Fruit fly (Drosophila melanogaster) whole organism, embryonic: ENCODE results near the gene haf.

Experiments
- Adf1 ChIP-seq: fragments of 200-800 bp; sonication (Bioruptor generic); IDR thresholded peaks from 2 replicates; pipeline ENCODE4 v1.3.6; 2022; ENCODE audit warnings: missing biosample characterization, missing genetic modification characterization
- Asciz ChIP-seq: fragments of 200-800 bp; sonication (Bioruptor generic); optimal IDR thresholded peaks from 2 replicates; lab custom pipeline; 2017; ENCODE audit warnings: missing biosample characterization, mild to moderate bottlenecking, missing genetic modification characterization, missing genetic modification reagents
- Atf3 ChIP-seq: fragments of 200-800 bp; sonication (Bioruptor generic); optimal IDR thresholded peaks from 3 replicates; lab custom pipeline; 2016; ENCODE audit warnings: missing biosample characterization, missing genetic modification characterization
- BEAF-32 ChIP-seq: fragments of 200-800 bp; sonication (Bioruptor generic); optimal IDR thresholded peaks from 3 replicates; lab custom pipeline; 2017; ENCODE audit warnings: missing biosample characterization, missing genetic modification characterization, mild to moderate bottlenecking, moderate library complexity, missing genetic modification reagents
- CG13775 ChIP-seq: fragments of 200-800 bp; sonication (Bioruptor generic); optimal IDR thresholded peaks from 3 replicates; lab custom pipeline; 2017; ENCODE audit warnings: missing biosample characterization, mild to moderate bottlenecking, missing genetic modification characterization
- CG15479 ChIP-seq: fragments of 200-800 bp; sonication (Bioruptor generic); optimal IDR thresholded peaks from 3 replicates; lab custom pipeline; 2019; ENCODE audit warnings: missing biosample characterization, mild to moderate bottlenecking, missing genetic modification characterization, moderate library complexity
- CG15514 ChIP-seq: fragments of 200-800 bp; sonication (Bioruptor generic); optimal IDR thresholded peaks from 3 replicates; lab custom pipeline; 2017; ENCODE audit warnings: missing biosample characterization, missing genetic modification characterization, mild to moderate bottlenecking, moderate library complexity, missing genetic modification reagents
- CG17359 ChIP-seq: fragments of 200-800 bp; sonication (Bioruptor generic); optimal IDR thresholded peaks from 3 replicates; lab custom pipeline; 2018; ENCODE audit warnings: missing biosample characterization, mild to moderate bottlenecking, missing genetic modification characterization, moderate library complexity
- CG30403 ChIP-seq: fragments of 200-800 bp; sonication (Bioruptor generic); optimal IDR thresholded peaks from 3 replicates; lab custom pipeline; 2016; ENCODE audit warnings: missing biosample characterization, missing genetic modification characterization
- CG3281 ChIP-seq: fragments of 200-800 bp; sonication (Bioruptor generic); optimal IDR thresholded peaks from 3 replicates; lab custom pipeline; 2017; ENCODE audit warnings: missing biosample characterization, mild to moderate bottlenecking, missing genetic modification characterization
- CG34376 ChIP-seq: fragments of 200-800 bp; sonication (Bioruptor generic); optimal IDR thresholded peaks from 2 replicates; lab custom pipeline; 2018; ENCODE audit warnings: missing biosample characterization, mild to moderate bottlenecking, missing genetic modification characterization
- CG43689 ChIP-seq: fragments of 200-800 bp; sonication (Bioruptor generic); IDR thresholded peaks from 2 replicates; pipeline ENCODE4 v1.3.6; 2022; ENCODE audit warnings: missing biosample characterization, missing genetic modification characterization
- CG6654 ChIP-seq: fragments of 200-800 bp; sonication (Bioruptor generic); optimal IDR thresholded peaks from 2 replicates; lab custom pipeline; 2017; ENCODE audit warnings: missing biosample characterization, mild to moderate bottlenecking, missing genetic modification characterization
- CG6765 ChIP-seq: fragments of 200-800 bp; sonication (Bioruptor generic); optimal IDR thresholded peaks from 3 replicates; lab custom pipeline; 2017; ENCODE audit warnings: missing biosample characterization, mild to moderate bottlenecking, missing genetic modification characterization
- CG6854 ChIP-seq: fragments of 200-800 bp; sonication (Bioruptor generic); optimal IDR thresholded peaks from 3 replicates; lab custom pipeline; 2017; ENCODE audit warnings: missing biosample characterization, mild to moderate bottlenecking, missing genetic modification characterization
- CG8478 ChIP-seq: fragments of >200 bp; optimal IDR thresholded peaks from 2 replicates; lab custom pipeline; 2018
- CG9932 ChIP-seq: fragments of 200-800 bp; sonication (Bioruptor generic); IDR thresholded peaks from 2 replicates; pipeline ENCODE4 v1.3.6; 2022; ENCODE audit warnings: missing biosample characterization, missing genetic modification characterization
- CHES-1-like ChIP-seq: fragments of 200-800 bp; sonication (Bioruptor generic); optimal IDR thresholded peaks from 2 replicates; lab custom pipeline; 2016; ENCODE audit warnings: missing biosample characterization, missing genetic modification characterization
- Camta ChIP-seq: fragments of 200-800 bp; sonication (Bioruptor generic); optimal IDR thresholded peaks from 2 replicates; lab custom pipeline; 2016; ENCODE audit warnings: missing biosample characterization, missing genetic modification characterization
- Doc3 ChIP-seq: fragments of 200-800 bp; sonication (Bioruptor generic); IDR thresholded peaks from 3 replicates; pipeline ENCODE4 v1.3.6; 2022; ENCODE audit warnings: missing biosample characterization, missing genetic modification characterization; ENCODE audit not compliant: partially characterized antibody
- Drgx ChIP-seq: fragments of 200-800 bp; sonication (Bioruptor generic); IDR thresholded peaks from 2 replicates; pipeline ENCODE4 v1.3.6; 2022; ENCODE audit warnings: missing biosample characterization, missing genetic modification characterization
- Fer3 ChIP-seq: fragments of 200-800 bp; sonication (Bioruptor generic); optimal IDR thresholded peaks from 2 replicates; lab custom pipeline; 2018; ENCODE audit warnings: missing biosample characterization, mild to moderate bottlenecking, missing genetic modification characterization, moderate library complexity
- GATAe ChIP-seq: fragments of 200-800 bp; sonication (Bioruptor generic); conservative IDR thresholded peaks from 2 replicates; pipeline ENCODE4 v1.3.6; 2022; ENCODE audit warnings: missing biosample characterization, missing genetic modification characterization
- Meics ChIP-seq: fragments of 200-800 bp; sonication (Bioruptor generic); optimal IDR thresholded peaks from 2 replicates; lab custom pipeline; 2017; ENCODE audit warnings: missing biosample characterization, mild to moderate bottlenecking, missing genetic modification characterization
- Mes4 ChIP-seq: fragments of 200-800 bp; sonication (Bioruptor generic); optimal IDR thresholded peaks from 2 replicates; lab custom pipeline; 2016; ENCODE audit warnings: missing biosample characterization, missing genetic modification characterization
- NC2α ChIP-seq: fragments of 200-800 bp; sonication (Bioruptor generic); optimal IDR thresholded peaks from 2 replicates; lab custom pipeline; 2016; ENCODE audit warnings: missing biosample characterization, missing genetic modification characterization
- NK7.1 ChIP-seq: fragments of 200-800 bp; sonication (Bioruptor generic); optimal IDR thresholded peaks from 3 replicates; lab custom pipeline; 2016; ENCODE audit warnings: missing biosample characterization, missing genetic modification characterization
- Nf-YA ChIP-seq: fragments of 200-800 bp; sonication (Bioruptor generic); IDR thresholded peaks from 2 replicates; pipeline ENCODE4 v1.3.6; 2022; ENCODE audit warnings: missing biosample characterization, missing genetic modification characterization
- PHDP ChIP-seq: fragments of 200-800 bp; sonication (Bioruptor generic); optimal IDR thresholded peaks from 3 replicates; lab custom pipeline; 2018; ENCODE audit warnings: missing biosample characterization, mild to moderate bottlenecking, missing genetic modification characterization, moderate library complexity
- Six4 ChIP-seq: fragments of 200-800 bp; sonication (Bioruptor generic); optimal IDR thresholded peaks from 2 replicates; lab custom pipeline; 2016; ENCODE audit warnings: missing biosample characterization, missing genetic modification characterization
- Sox102F ChIP-seq: fragments of 200-800 bp; sonication (Bioruptor generic); optimal IDR thresholded peaks from 2 replicates; lab custom pipeline; 2018; ENCODE audit warnings: missing biosample characterization, mild to moderate bottlenecking, missing genetic modification characterization, moderate library complexity
- Sry-δ ChIP-seq: fragments of 200-800 bp; sonication (Bioruptor generic); optimal IDR thresholded peaks from 2 replicates; lab custom pipeline; 2016; ENCODE audit warnings: missing biosample characterization, missing genetic modification characterization
- al ChIP-seq: fragments of 200-800 bp; sonication (Bioruptor generic); IDR thresholded peaks from 2 replicates; pipeline ENCODE4 v1.3.6; 2022; ENCODE audit warnings: missing biosample characterization, missing genetic modification characterization
- ase ChIP-seq: fragments of 200-800 bp; sonication (Bioruptor generic); IDR thresholded peaks from 3 replicates; pipeline ENCODE4 v1.3.6; 2022; ENCODE audit warnings: missing biosample characterization, missing genetic modification characterization
- cg ChIP-seq: fragments of 200-800 bp; sonication (Bioruptor generic); optimal IDR thresholded peaks from 3 replicates; lab custom pipeline; 2019; ENCODE audit warnings: missing biosample characterization, mild to moderate bottlenecking, missing genetic modification characterization, moderate library complexity
- chinmo ChIP-seq: fragments of 200-800 bp; sonication (Bioruptor generic); IDR thresholded peaks from 4 replicates; pipeline ENCODE4 v1.3.6; 2022; ENCODE audit warnings: missing biosample characterization, missing genetic modification characterization; ENCODE audit not compliant: partially characterized antibody
- cwo ChIP-seq: fragments of 200-800 bp; sonication (Bioruptor generic); optimal IDR thresholded peaks from 3 replicates; lab custom pipeline; 2017; ENCODE audit warnings: missing biosample characterization, missing genetic modification characterization, mild to moderate bottlenecking, moderate library complexity, missing genetic modification reagents
- dysf ChIP-seq: fragments of 200-800 bp; sonication (Bioruptor generic); IDR thresholded peaks from 3 replicates; pipeline ENCODE4 v1.3.6; 2022; ENCODE audit warnings: missing biosample characterization, missing genetic modification characterization
- gcm2 ChIP-seq: fragments of 200-800 bp; sonication (Bioruptor generic); optimal IDR thresholded peaks from 2 replicates; lab custom pipeline; 2016; ENCODE audit warnings: missing biosample characterization, missing genetic modification characterization
- gem ChIP-seq: fragments of 200-800 bp; sonication (Bioruptor generic); optimal IDR thresholded peaks from 2 replicates; lab custom pipeline; 2019; ENCODE audit warnings: missing biosample characterization, mild to moderate bottlenecking, missing genetic modification characterization, moderate library complexity
- gro ChIP-seq: fragments of 200-800 bp; sonication (Bioruptor generic); optimal IDR thresholded peaks from 2 replicates; lab custom pipeline; 2016; ENCODE audit warnings: missing biosample characterization, missing genetic modification characterization
- ind ChIP-seq: fragments of 200-800 bp; sonication (Bioruptor generic); optimal IDR thresholded peaks from 3 replicates; lab custom pipeline; 2016; ENCODE audit warnings: missing biosample characterization, missing genetic modification characterization
- lov ChIP-seq, 2 experiments: fragments of 200-800 bp in 1 of 2; fragments of >200 bp in 1 of 2; sonication (Bioruptor generic) in 1 of 2; IDR thresholded peaks in 1 of 2; optimal IDR thresholded peaks in 1 of 2; 2 replicates in 1 of 2; 3 replicates in 1 of 2; pipeline versions ENCODE4 v1.3.6 to Lab custom; 2017 to 2022; ENCODE audit warnings: missing biosample characterization in 1 of 2, missing genetic modification characterization in 1 of 2
- mld ChIP-seq: fragments of 200-800 bp; sonication (Bioruptor generic); IDR thresholded peaks from 3 replicates; pipeline ENCODE4 v1.3.6; 2022; ENCODE audit warnings: missing biosample characterization, missing genetic modification characterization; ENCODE audit not compliant: partially characterized antibody
- nom ChIP-seq: fragments of 200-800 bp; sonication (Bioruptor generic); optimal IDR thresholded peaks from 2 replicates; lab custom pipeline; 2017; ENCODE audit warnings: missing biosample characterization, missing genetic modification characterization, mild to moderate bottlenecking, moderate library complexity, missing genetic modification reagents
- phol ChIP-seq: fragments of 200-800 bp; sonication (Bioruptor generic); optimal IDR thresholded peaks from 3 replicates; lab custom pipeline; 2018; ENCODE audit warnings: missing biosample characterization, mild to moderate bottlenecking, missing genetic modification characterization, moderate library complexity
- pita ChIP-seq: fragments of 200-800 bp; sonication (Bioruptor generic); optimal IDR thresholded peaks from 2 replicates; lab custom pipeline; 2017; ENCODE audit warnings: missing biosample characterization, mild to moderate bottlenecking, missing genetic modification characterization
- slou ChIP-seq: fragments of 200-800 bp; sonication (Bioruptor generic); optimal IDR thresholded peaks from 3 replicates; lab custom pipeline; 2016; ENCODE audit warnings: missing biosample characterization, missing genetic modification characterization
- sqz ChIP-seq: fragments of 200-800 bp; sonication (Bioruptor generic); optimal IDR thresholded peaks from 3 replicates; lab custom pipeline; 2018; ENCODE audit warnings: missing biosample characterization, mild to moderate bottlenecking, missing genetic modification characterization
- wek ChIP-seq: fragments of 200-800 bp; sonication (Bioruptor generic); optimal IDR thresholded peaks from 3 replicates; lab custom pipeline; 2018; ENCODE audit warnings: missing biosample characterization, mild to moderate bottlenecking, missing genetic modification characterization, moderate library complexity

The haf gene

DNA sequence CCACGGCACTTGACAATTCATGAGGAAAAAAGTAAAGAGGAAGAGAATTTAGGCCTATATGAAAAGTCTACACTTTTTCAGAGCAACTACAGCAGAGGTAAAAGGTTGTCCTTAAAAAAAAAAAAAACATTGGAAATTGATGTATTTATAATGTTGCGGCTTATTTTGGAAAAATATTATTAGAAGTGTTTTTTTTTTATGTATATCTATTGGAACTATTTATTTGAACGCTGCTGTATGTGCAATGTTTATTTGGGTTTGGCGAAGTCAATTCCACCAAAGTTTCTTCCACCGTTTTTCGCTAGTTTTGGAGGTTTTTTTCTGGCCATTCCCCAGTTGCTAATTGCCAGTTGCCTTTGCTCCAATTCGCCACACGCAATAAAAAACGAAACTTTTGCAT lies 100.9 kb downstream of the haf start (continued):
- TF ChIP-seq nom (GFP tag; lab: Kevin White, UChicago), result no peak
- peak; percentile 42 for TF ChIP-seq CG17359 (tag; lab: Kevin White, UChicago)
- no peak for TF ChIP-seq CG8478 (lab: Kevin White, UChicago)
- peak; percentile 49; the same call in 1 of the 2 replicates for TF ChIP-seq Nf-YA (GFP tag; lab: Robert Waterston, UW)
- TF ChIP-seq CHES-1-like, result peak; percentile 35
- TF ChIP-seq CG3281 (GFP tag; lab: Kevin White, UChicago), result peak; percentile 22
- no peak for TF ChIP-seq gro (GFP tag; lab: Kevin White, UChicago)
- TF ChIP-seq Asciz (GFP tag; lab: Kevin White, UChicago), result no peak
- TF ChIP-seq Camta (GFP tag; lab: Kevin White, UChicago), result no peak
- no peak for TF ChIP-seq wek (GFP tag; lab: Kevin White, UChicago)
- TF ChIP-seq Atf3 (GFP tag; lab: Kevin White, UChicago), result no peak
- peak; percentile 17 for TF ChIP-seq Meics
- TF ChIP-seq chinmo (GFP tag; lab: Robert Waterston, UW), result peak; percentile 25; the same call in 1 of the 4 replicates
- peak; percentile 5 for TF ChIP-seq cwo (GFP tag; lab: Kevin White, UChicago)
- TF ChIP-seq CG15479, result no peak
- no peak for TF ChIP-seq CG6765 (GFP tag; lab: Kevin White, UChicago)
- TF ChIP-seq CG15514 (GFP tag; lab: Kevin White, UChicago), result no peak
- TF ChIP-seq gcm2 (GFP tag; lab: Kevin White, UChicago), result no peak
- TF ChIP-seq gem, result peak; percentile 54
- peak; percentile 0 for TF ChIP-seq Fer3
- peak; percentile 20 for TF ChIP-seq ind (GFP tag; lab: Kevin White, UChicago)
- no peak for TF ChIP-seq lov (optimal IDR thresholded peaks at IDR 0.05; lab: Kevin White, UChicago)
- no peak for TF ChIP-seq lov (GFP tag; IDR thresholded peaks at IDR 0.05; lab: Robert Waterston, UW)
- TF ChIP-seq BEAF-32 (GFP tag; lab: Kevin White, UChicago), result no peak
- TF ChIP-seq ase (GFP tag; lab: Robert Waterston, UW), result peak; percentile 46; the same call in 1 of the 3 replicates
- no peak for TF ChIP-seq NC2α (GFP tag; lab: Kevin White, UChicago)
- TF ChIP-seq GATAe, result 0 out of 2 replicates have a peak, but pooled peaks have one; percentile 31
- TF ChIP-seq al (GFP tag; lab: Robert Waterston, UW), result 0 out of 2 replicates have a peak, but pooled peaks have one; percentile 23
- no peak for TF ChIP-seq Adf1 (GFP tag; lab: Robert Waterston, UW)
- TF ChIP-seq CG13775 (GFP tag; lab: Kevin White, UChicago), result peak; percentile 38
- no peak for TF ChIP-seq Drgx (GFP tag; lab: Robert Waterston, UW)
- no peak for TF ChIP-seq NK7.1 (GFP tag; lab: Kevin White, UChicago)
- peak; percentile 64; the same call in 2 of the 3 replicates for TF ChIP-seq dysf (GFP tag; lab: Robert Waterston, UW)
- no peak for TF ChIP-seq cg (GFP tag; lab: Kevin White, UChicago)
- peak; percentile 20 for TF ChIP-seq phol (tag; lab: Kevin White, UChicago)
- no peak for TF ChIP-seq CG6854 (GFP tag; lab: Kevin White, UChicago)
- no peak for TF ChIP-seq Sry-δ (GFP tag; lab: Kevin White, UChicago)
- no peak for TF ChIP-seq CG34376 (GFP tag; lab: Kevin White, UChicago)
- no peak for TF ChIP-seq CG6654 (GFP tag; lab: Kevin White, UChicago)
- no peak for TF ChIP-seq Doc3
- TF ChIP-seq CG43689 (GFP tag; lab: Robert Waterston, UW), result no peak
- no peak for TF ChIP-seq mld
- TF ChIP-seq Mes4, result no peak
- peak; percentile 47 for TF ChIP-seq Sox102F (GFP tag; lab: Kevin White, UChicago)
- no peak for TF ChIP-seq Six4 (GFP tag; lab: Kevin White, UChicago)
- peak; percentile 39 for TF ChIP-seq CG9932 (GFP tag; lab: Robert Waterston, UW)
- peak; percentile 48 for TF ChIP-seq CG30403
- no peak for TF ChIP-seq sqz (GFP tag; lab: Kevin White, UChicago)
- no peak for TF ChIP-seq pita
- TF ChIP-seq slou (GFP tag; lab: Kevin White, UChicago), result no peak
- peak; percentile 40 for TF ChIP-seq PHDP (tag; lab: Kevin White, UChicago)
